Fruit fly (Drosophila melanogaster) whole organism, wandering third instar larva: ENCODE data around the gene CG42540.

Source experiments
- CG9705 ChIP-seq: fragments of 200-800 bp; sonication (Bioruptor generic); optimal IDR thresholded peaks from 2 replicates; lab custom pipeline; 2018; ENCODE audit warnings: missing biosample characterization, mild to moderate bottlenecking, missing genetic modification characterization
- Hr78 ChIP-seq: fragments of >200 bp; optimal IDR thresholded peaks from 2 replicates; lab custom pipeline; 2017; ENCODE audit warnings: missing biosample characterization, missing genetic modification characterization
- Sp1 ChIP-seq: fragments of 200-800 bp; sonication (Bioruptor generic); optimal IDR thresholded peaks from 3 replicates; lab custom pipeline; 2019; ENCODE audit warnings: missing biosample characterization, mild to moderate bottlenecking, missing genetic modification characterization, moderate library complexity
- jim ChIP-seq: fragments of 175-275, 200-325 bp; sonication (Bioruptor generic); optimal IDR thresholded peaks from 2 replicates; lab custom pipeline; 2016; ENCODE audit warnings: missing biosample characterization, mild to moderate bottlenecking, missing genetic modification characterization

dm6 chr3L:4516378-4516777 lies 39.5 kb upstream of the CG42540 start:
- TF ChIP-seq Sp1 (GFP tag; lab: Kevin White, UChicago) (no peak), Hr78 (no peak), jim (GFP tag; lab: Kevin White, UChicago) (no peak), CG9705 (GFP tag; lab: Kevin White, UChicago) (no peak)
